Worm (Caenorhabditis elegans) whole organism, L4 larva: Measurements from ENCODE around the gene dis-3.

Source experiments
- ceh-28 ChIP-seq: fragments of 150-350 bp; optimal IDR thresholded peaks from 2 replicates; lab custom pipeline; 2014; ENCODE audit warnings: missing biosample characterization, missing genetic modification reagents, missing genetic modification characterization
- rbr-2 ChIP-seq: sonication (generic microtip); optimal IDR thresholded peaks from 2 replicates; lab custom pipeline; 2016; ENCODE audit warnings: missing genotype, missing genetic modification characterization, missing compliant biosample characterization

ce11 chrIV:10116765-10117164 lies 19.8 kb downstream of the dis-3 start:
- TF ChIP-seq ceh-28 = no peak
- no peak for TF ChIP-seq rbr-2 (tag; lab: Kevin White, UChicago)
